Worm (Caenorhabditis elegans) whole organism, midembryonic: ENCODE measurements around the gene lab-2.

Experiments
- flt-1 ChIP-seq: fragments of 200-800 bp; sonication (Bioruptor generic); IDR thresholded peaks from 2 replicates; pipeline ENCODE4 v1.3.6; 2022; ENCODE audit warnings: missing genetic modification characterization, missing compliant biosample characterization
- med-1 ChIP-seq: sonication (generic microtip); optimal IDR thresholded peaks from 2 replicates; lab custom pipeline; 2017; ENCODE audit warnings: missing genetic modification characterization, mild to moderate bottlenecking, missing compliant biosample characterization, antibody characterized with exemption, missing genetic modification reagents; ENCODE audit not compliant: insufficient read depth
- tab-1 ChIP-seq: fragments of 200-800 bp; sonication (Bioruptor generic); IDR thresholded peaks from 2 replicates; pipeline ENCODE4 v1.3.6; 2022; ENCODE audit warnings: missing genetic modification characterization, missing compliant biosample characterization

DNA sequence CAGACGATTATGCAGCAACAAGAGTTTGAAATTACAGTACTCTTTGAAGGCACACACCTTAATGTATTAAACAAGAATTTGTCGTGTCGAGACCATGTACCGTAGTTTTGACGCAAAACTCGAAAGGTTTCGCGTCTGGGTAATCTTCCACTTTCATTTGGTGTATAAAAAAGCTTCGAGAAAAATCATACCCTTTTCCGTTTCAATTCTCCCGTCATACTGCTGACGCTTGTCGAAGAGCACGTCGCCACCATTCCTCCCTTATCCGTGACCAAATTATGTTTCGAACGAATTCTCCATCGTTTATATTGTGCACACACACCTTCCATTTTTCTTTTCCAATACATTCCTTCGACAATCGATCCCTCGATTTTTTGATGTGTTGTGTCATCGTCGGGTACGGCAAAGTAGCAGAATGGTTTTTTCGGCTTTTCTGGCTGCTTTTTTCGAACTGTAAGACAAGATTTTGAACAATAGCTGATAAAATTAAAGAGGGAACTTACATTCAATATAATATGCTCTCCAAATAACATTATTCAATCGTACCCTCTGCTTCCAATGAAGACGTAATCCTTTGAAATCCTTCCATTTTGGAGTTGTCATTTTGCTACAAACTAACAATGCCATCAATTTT is 44.5 kb upstream of the lab-2 start:
- TF ChIP-seq med-1 (GFP tag; lab: Kevin White, UChicago) (no peak), flt-1 (GFP tag; lab: Robert Waterston, UW) (no peak), tab-1 (no peak)
